Worm (Caenorhabditis elegans) whole organism, early embryonic: ENCODE results near the gene mig-17.
"Not testable (repeated sequence)": the region's sequence is repeated elsewhere in the genome, so short reads cannot be mapped to it uniquely, and the experiment has no call there.

Experiments used
- B0310.2 ChIP-seq: sonication (generic microtip); optimal IDR thresholded peaks from 2 replicates; lab custom pipeline; 2016; ENCODE audit warnings: mild to moderate bottlenecking, missing genetic modification characterization, missing compliant biosample characterization
- F13C5.2 ChIP-seq: sonication (generic microtip); optimal IDR thresholded peaks from 2 replicates; lab custom pipeline; 2017; ENCODE audit warnings: mild to moderate bottlenecking, missing genetic modification characterization, inconsistent platforms, missing compliant biosample characterization
- aly-1 ChIP-seq: sonication (generic microtip); optimal IDR thresholded peaks from 2 replicates; lab custom pipeline; 2016; ENCODE audit warnings: missing genetic modification characterization, missing compliant biosample characterization
- ama-1 ChIP-seq: fragments of 150-350 bp; optimal IDR thresholded peaks from 2 replicates; lab custom pipeline; 2014
- ceh-13 ChIP-seq: fragments of 200-800 bp; sonication (Bioruptor generic); optimal IDR thresholded peaks from 2 replicates; lab custom pipeline; 2018; ENCODE audit warnings: mild to moderate bottlenecking, missing genetic modification characterization, missing compliant biosample characterization
- ceh-36 ChIP-seq: sonication (generic microtip); optimal IDR thresholded peaks from 2 replicates; lab custom pipeline; 2016; ENCODE audit warnings: missing genetic modification characterization, inconsistent platforms, missing compliant biosample characterization
- ets-7 ChIP-seq: sonication (generic microtip); optimal IDR thresholded peaks from 2 replicates; lab custom pipeline; 2016; ENCODE audit warnings: missing genotype, missing genetic modification characterization, missing compliant biosample characterization
- flt-1 ChIP-seq: fragments of 200-800 bp; sonication (Bioruptor generic); IDR thresholded peaks from 2 replicates; pipeline ENCODE4 v1.3.6; 2022; ENCODE audit warnings: missing genetic modification characterization, missing compliant biosample characterization
- hmbx-1 ChIP-seq: sonication (generic microtip); optimal IDR thresholded peaks from 2 replicates; lab custom pipeline; 2016; ENCODE audit warnings: mild to moderate bottlenecking, missing genetic modification characterization, missing compliant biosample characterization
- hmg-4 ChIP-seq: fragments of 200-800 bp; sonication (Bioruptor generic); optimal IDR thresholded peaks from 2 replicates; lab custom pipeline; 2018; ENCODE audit warnings: mild to moderate bottlenecking, missing genetic modification characterization, missing compliant biosample characterization
- hnd-1 ChIP-seq: sonication (generic microtip); optimal IDR thresholded peaks from 2 replicates; lab custom pipeline; 2016; ENCODE audit warnings: missing genetic modification characterization, missing compliant biosample characterization
- pes-1 ChIP-seq: fragments of 200-800 bp; sonication (Bioruptor generic); IDR thresholded peaks from 2 replicates; pipeline ENCODE4 v1.3.6; 2022; ENCODE audit warnings: missing genetic modification reagents, missing genetic modification characterization, missing compliant biosample characterization
- scrt-1 ChIP-seq: fragments of 200-800 bp; sonication (Bioruptor generic); IDR thresholded peaks from 2 replicates; pipeline ENCODE4 v1.3.6; 2022; ENCODE audit warnings: missing genetic modification characterization, missing compliant biosample characterization
- sea-1 ChIP-seq: fragments of 200-800 bp; sonication (Bioruptor generic); conservative IDR thresholded peaks from 2 replicates; pipeline ENCODE4 v1.3.6; 2022; ENCODE audit warnings: missing genetic modification characterization, missing compliant biosample characterization
- tbx-11 ChIP-seq: fragments of 200-800 bp; sonication (Bioruptor generic); IDR thresholded peaks from 2 replicates; pipeline ENCODE4 v1.3.6; 2022; ENCODE audit warnings: missing genetic modification characterization, missing compliant biosample characterization
- tbx-37 ChIP-seq: fragments of 200-800 bp; sonication (Bioruptor generic); conservative IDR thresholded peaks from 2 replicates; pipeline ENCODE4 v1.3.6; 2022; ENCODE audit warnings: missing genetic modification reagents, missing genetic modification characterization, missing compliant biosample characterization
- tra-4 ChIP-seq: sonication (generic microtip); optimal IDR thresholded peaks from 2 replicates; lab custom pipeline; 2017; ENCODE audit warnings: missing genetic modification characterization, missing compliant biosample characterization

Gene mig-17

ce11 chrV:11480734-11481133 lies 34.2 kb downstream of the mig-17 start, which contains the start of gene T11F9.14:
T11F9.14 (minus strand) TSS chrV:11480834.
- not testable (repeated sequence) for TF ChIP-seq hmg-4 (GFP tag; lab: Kevin White, UChicago); aly-1 (tag; lab: Kevin White, UChicago); sea-1

ce11 chrV:11483580-11484092 lies 37.2 kb downstream of the mig-17 start, which contains the start of gene col-157:
col-157 (plus strand) TSS chrV:11484042.
- TF ChIP-seq pes-1, tbx-11, scrt-1 (GFP tag; lab: Robert Waterston, UW): not testable (repeated sequence)

- 0 out of 2 replicates have a peak, but pooled peaks have one; percentile 9 for TF ChIP-seq tbx-11 (GFP tag; lab: Robert Waterston, UW)
- TF ChIP-seq flt-1 (GFP tag; lab: Robert Waterston, UW) = no peak
These were observed 37.9 kb downstream of the mig-17 start for ce11 chrV:11484404-11484803.

ce11 chrV:11485558-11485957 lies 39.1 kb downstream of the mig-17 start, which contains the start of gene srh-1:
srh-1 (plus strand) TSS chrV:11485858.
- no peak for TF ChIP-seq sea-1
- TF ChIP-seq flt-1 (GFP tag; lab: Robert Waterston, UW) = no peak
- TF ChIP-seq aly-1 (tag; lab: Kevin White, UChicago) = no peak
- no peak for TF ChIP-seq tbx-11 (GFP tag; lab: Robert Waterston, UW)
- TF ChIP-seq hmg-4 (GFP tag; lab: Kevin White, UChicago) = no peak
- TF ChIP-seq F13C5.2 (tag; lab: Kevin White, UChicago) = no peak
- TF ChIP-seq ceh-36 = no peak
- TF ChIP-seq ets-7 = no peak
- no peak for TF ChIP-seq ceh-13 (GFP tag; lab: Kevin White, UChicago)
- no peak for TF ChIP-seq ama-1 (lab: Kevin White, UChicago)
- TF ChIP-seq tbx-37 (GFP tag; lab: Robert Waterston, UW) = no peak
- no peak for TF ChIP-seq pes-1 (GFP tag; lab: Robert Waterston, UW)
- no peak for TF ChIP-seq scrt-1 (GFP tag; lab: Robert Waterston, UW)
- TF ChIP-seq hmbx-1 (tag; lab: Kevin White, UChicago) = no peak
- no peak for TF ChIP-seq tra-4 (tag; lab: Kevin White, UChicago)

ce11 chrV:11486680-11487079 lies 40.2 kb downstream of the mig-17 start, which contains the start of gene T11F9.10:
T11F9.10 (plus strand) TSS chrV:11486980.
- TF ChIP-seq aly-1 (tag; lab: Kevin White, UChicago) = no peak

ce11 chrV:11488288-11488687 lies 41.8 kb downstream of the mig-17 start:
- TF ChIP-seq sea-1 (no peak), pes-1 (GFP tag; lab: Robert Waterston, UW) (no peak), ceh-36 (no peak), hmg-4 (GFP tag; lab: Kevin White, UChicago) (no peak), aly-1 (tag; lab: Kevin White, UChicago) (no peak), B0310.2 (no peak), ets-7 (no peak), F13C5.2 (tag; lab: Kevin White, UChicago) (no peak), tra-4 (tag; lab: Kevin White, UChicago) (no peak), ceh-13 (GFP tag; lab: Kevin White, UChicago) (no peak), hmbx-1 (tag; lab: Kevin White, UChicago) (no peak), hnd-1 (tag; lab: Kevin White, UChicago) (no peak), tbx-11 (GFP tag; lab: Robert Waterston, UW) (no peak), ama-1 (lab: Kevin White, UChicago) (no peak)

- no peak for TF ChIP-seq F13C5.2 (tag; lab: Kevin White, UChicago)
- no peak for TF ChIP-seq ama-1 (lab: Kevin White, UChicago)
- TF ChIP-seq ets-7 = no peak
- no peak for TF ChIP-seq B0310.2
- no peak for TF ChIP-seq tbx-11 (GFP tag; lab: Robert Waterston, UW)
- TF ChIP-seq sea-1 = no peak
- no peak for TF ChIP-seq tbx-37 (GFP tag; lab: Robert Waterston, UW)
- no peak for TF ChIP-seq scrt-1 (GFP tag; lab: Robert Waterston, UW)
These were observed 43.9 kb downstream of the mig-17 start, which contains the start of gene dhs-19 for ce11 chrV:11490382-11490781. dhs-19 (minus strand) TSS chrV:11490482.

ce11 chrV:11492456-11492855 lies 46.0 kb downstream of the mig-17 start, which contains the start of gene T11F9.21:
T11F9.21 (plus strand) TSS chrV:11492756.
- TF ChIP-seq hnd-1 (tag; lab: Kevin White, UChicago) (no peak), sea-1 (no peak), ceh-13 (GFP tag; lab: Kevin White, UChicago) (no peak), pes-1 (GFP tag; lab: Robert Waterston, UW) (no peak), flt-1 (GFP tag; lab: Robert Waterston, UW) (no peak), hmbx-1 (tag; lab: Kevin White, UChicago) (no peak), tbx-11 (GFP tag; lab: Robert Waterston, UW) (no peak), scrt-1 (GFP tag; lab: Robert Waterston, UW) (no peak), aly-1 (tag; lab: Kevin White, UChicago) (no peak), tra-4 (tag; lab: Kevin White, UChicago) (no peak), tbx-37 (GFP tag; lab: Robert Waterston, UW) (no peak)
